Worm (Caenorhabditis elegans) whole organism, dauer: Measurements from ENCODE around the gene F02D8.9.

Source experiments
- unc-62 ChIP-seq: sonication (generic microtip); optimal IDR thresholded peaks from 2 replicates; lab custom pipeline; 2017; ENCODE audit warnings: missing biosample characterization, missing genetic modification reagents, missing genetic modification characterization

Gene F02D8.9

ce11 chrV:14955676-14956075 lies at the start of gene F02D8.9:
Gene F02D8.9, minus strand, starts transcription at chrV:14955776.
- no peak for TF ChIP-seq unc-62 (GFP tag; lab: Kevin White, UChicago)

- no peak for TF ChIP-seq unc-62 (GFP tag; lab: Kevin White, UChicago)
Observed at ce11 chrV:15004800-15005199, 49.2 kb upstream of the F02D8.9 start, which contains the start of gene hrde-2. Gene hrde-2, plus strand, starts transcription at chrV:15005100.

DNA sequence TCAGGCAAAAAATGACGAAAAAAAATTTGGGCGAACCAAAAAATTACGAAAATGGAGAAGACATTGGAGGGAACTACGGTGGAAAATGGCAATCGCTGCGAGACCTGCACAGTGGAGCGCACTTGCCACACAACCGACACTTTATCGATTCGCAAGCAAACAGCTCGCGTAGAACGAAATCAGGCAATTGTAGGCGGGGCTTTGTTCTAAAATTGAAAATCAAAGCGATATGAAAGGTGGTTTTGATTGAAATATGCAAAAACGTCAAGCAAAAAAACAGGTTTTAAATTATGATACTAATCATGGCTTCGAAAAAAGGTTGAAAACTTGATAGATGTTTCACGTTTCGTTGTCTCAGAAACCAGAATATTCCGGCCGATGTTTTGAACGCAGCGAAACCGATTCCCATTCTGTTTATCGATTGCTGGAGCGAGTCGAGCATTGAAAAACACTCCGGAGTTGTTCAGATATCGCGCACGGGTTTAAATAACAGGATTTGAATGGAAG lies 46.7 kb upstream of the F02D8.9 start, which contains the start of the genes fib-1 and mut-15:
Gene fib-1 (minus strand): TSS at position 40 of the 507 bp plus-strand sequence.
Gene mut-15 (plus strand): TSS at position 360 of the 507 bp plus-strand sequence.
- TF ChIP-seq unc-62 (GFP tag; lab: Kevin White, UChicago): no peak

ce11 chrV:15001536-15001935 lies 46.0 kb upstream of the F02D8.9 start:
- TF ChIP-seq unc-62 (GFP tag; lab: Kevin White, UChicago): no peak

DNA sequence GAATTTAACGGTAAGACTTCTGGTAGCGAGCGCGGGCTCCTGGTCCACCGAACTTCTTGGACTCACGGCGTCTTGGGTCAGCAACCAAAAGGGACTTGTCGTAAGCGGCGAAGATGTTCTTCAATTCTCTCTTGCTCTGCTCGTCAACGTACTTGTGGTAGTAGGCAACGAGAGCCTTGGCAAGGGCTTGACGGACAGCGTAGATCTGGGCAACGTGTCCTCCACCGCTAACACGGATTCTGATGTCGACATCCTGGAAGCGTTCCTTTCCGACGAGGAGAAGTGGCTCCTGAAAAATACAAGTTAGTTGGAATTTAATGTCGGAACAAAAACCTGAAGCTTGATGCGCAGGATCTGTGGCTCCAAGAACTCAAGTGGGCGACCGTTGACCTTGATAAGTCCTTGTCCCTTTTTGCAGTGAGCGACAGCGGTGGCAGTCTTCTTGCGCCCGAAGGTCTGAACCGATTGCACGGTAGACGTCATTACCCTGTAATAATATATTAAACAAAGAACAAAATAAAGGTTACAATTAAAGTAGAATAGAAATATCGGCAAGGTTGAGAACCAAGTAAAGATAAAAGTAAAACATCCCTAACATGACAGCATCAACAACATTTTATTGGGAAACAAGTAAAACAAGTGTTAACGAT lies 44.6 kb upstream of the F02D8.9 start, which contains the start of gene rps-16:
Gene rps-16 (minus strand): TSS at position 487 of the 650 bp plus-strand sequence.
- no peak for TF ChIP-seq unc-62 (GFP tag; lab: Kevin White, UChicago)

ce11 chrV:14999485-15000023 lies 44.0 kb upstream of the F02D8.9 start, which contains the start of gene T01C3.11:
Gene T01C3.11, plus strand, starts transcription at chrV:14999535.
- no peak for TF ChIP-seq unc-62 (GFP tag; lab: Kevin White, UChicago)

- TF ChIP-seq unc-62 (GFP tag; lab: Kevin White, UChicago): no peak
Observed at ce11 chrV:14996236-14996635, 40.7 kb upstream of the F02D8.9 start, which contains the start of gene irld-14. Gene irld-14, plus strand, starts transcription at chrV:14996536.

DNA sequence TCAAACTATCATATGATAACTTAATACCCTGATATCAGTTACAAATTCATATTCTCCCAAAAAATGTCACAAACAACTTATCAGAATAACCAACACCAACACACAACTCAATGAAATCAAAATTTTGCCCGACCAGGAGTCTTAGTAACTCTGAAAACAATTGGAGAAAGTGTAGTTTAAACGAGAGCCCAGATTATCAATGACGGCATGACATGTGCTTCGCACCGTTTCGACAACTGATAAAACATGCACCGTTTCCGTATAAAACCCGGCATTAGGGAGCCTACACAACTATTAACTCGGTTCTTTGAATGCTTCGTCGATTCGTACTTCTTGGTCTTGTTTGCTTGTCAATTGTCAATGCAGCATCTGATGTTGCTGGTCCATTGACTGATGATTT lies 38.0 kb upstream of the F02D8.9 start, which contains the start of gene fil-1:
Gene fil-1 (plus strand): TSS at position 219 of the 400 bp plus-strand sequence.
- TF ChIP-seq unc-62 (GFP tag; lab: Kevin White, UChicago): no peak

DNA sequence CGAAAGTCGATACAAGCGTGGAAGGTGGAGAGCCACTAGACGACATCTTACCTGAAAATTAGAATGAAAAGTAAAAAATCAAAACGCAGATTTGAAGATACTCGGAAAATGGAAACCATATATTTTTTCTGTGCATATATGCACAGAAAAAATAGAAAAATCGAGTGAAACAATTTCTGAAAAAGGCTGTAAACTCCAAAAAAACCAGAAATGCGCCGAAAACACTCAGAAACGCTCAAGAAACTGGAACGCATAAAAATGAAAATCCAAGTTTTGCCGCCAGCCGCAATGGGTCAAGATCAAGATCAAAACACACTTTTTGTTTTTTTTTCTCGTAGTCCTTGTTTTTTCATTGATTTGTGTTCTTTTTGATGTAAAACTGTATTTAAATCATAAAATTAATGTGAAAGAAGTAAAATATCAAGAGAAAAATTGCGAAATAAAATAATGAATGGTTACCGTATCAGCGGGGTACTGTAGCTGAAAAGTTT lies 37.1 kb upstream of the F02D8.9 start, which contains the start of gene T01C3.3:
Gene T01C3.3 (minus strand): TSS at position 51 of the 491 bp plus-strand sequence.
- TF ChIP-seq unc-62 (GFP tag; lab: Kevin White, UChicago): no peak

DNA sequence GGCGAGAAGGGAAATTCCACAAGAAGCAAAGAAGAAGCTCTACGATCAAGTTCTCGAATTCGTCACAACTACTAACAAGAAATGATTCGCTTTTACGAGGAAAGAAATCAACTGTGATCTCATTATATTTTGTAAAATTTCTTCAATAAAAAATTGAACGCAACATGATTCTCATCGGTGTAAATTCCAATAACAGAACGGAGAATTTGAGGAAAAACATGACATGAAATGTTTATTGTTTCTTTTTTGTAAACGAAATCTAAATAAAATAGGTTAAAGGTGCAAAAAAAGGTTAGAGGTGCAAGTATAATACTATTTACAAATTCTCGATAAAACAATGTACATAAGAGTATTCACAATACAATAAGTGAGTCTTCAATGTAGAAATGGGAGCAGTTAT lies 35.9 kb upstream of the F02D8.9 start:
- TF ChIP-seq unc-62 (GFP tag; lab: Kevin White, UChicago): no peak

DNA sequence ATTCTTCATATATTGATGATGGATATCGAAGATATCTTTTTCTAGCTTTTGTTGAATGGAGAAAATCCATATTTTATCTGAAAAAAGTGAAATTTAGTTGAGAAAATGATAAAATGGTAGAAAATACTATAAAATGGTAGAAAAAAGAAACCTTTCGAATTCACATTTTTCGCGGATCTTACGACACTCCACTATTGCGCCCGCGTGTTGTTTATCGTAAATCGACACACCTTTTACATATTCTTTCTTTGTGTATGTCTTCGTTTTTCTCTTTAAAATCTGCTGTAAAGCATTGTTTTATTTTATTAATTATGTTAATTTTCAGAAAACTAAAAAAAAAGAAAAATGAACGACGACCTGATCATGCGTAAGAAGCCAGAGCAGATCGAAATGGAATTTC lies 35.3 kb upstream of the F02D8.9 start, which contains the start of the genes cdt-2 and T01C3.2:
Gene cdt-2 (minus strand): TSS at position 284 of the 400 bp plus-strand sequence.
Gene T01C3.2 (plus strand): TSS at position 326 of the 400 bp plus-strand sequence.
- TF ChIP-seq unc-62 (GFP tag; lab: Kevin White, UChicago): no peak

- no peak for TF ChIP-seq unc-62 (GFP tag; lab: Kevin White, UChicago)
Observed at ce11 chrV:14984593-14984992, 29.0 kb upstream of the F02D8.9 start, which contains the start of gene F02D8.4. Gene F02D8.4, plus strand, starts transcription at chrV:14984893.

DNA sequence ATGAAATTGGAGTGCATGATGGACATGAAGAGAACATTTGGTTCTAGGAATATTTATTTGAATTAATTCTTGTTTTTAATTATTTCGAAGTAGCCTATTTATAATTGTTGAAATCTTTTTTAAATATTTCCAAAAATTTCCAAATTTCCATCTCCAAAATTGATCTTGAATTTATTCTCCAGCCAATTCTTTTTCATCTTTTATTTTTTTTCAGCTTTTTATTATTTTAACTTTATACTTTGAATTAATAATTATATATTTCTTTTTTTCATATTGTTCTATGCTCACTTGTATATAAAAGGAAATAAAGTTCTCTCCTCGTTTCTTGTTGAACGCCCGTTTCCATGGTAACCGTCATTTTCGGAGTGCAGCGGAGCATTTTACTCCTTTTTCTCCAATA lies 24.4 kb upstream of the F02D8.9 start, which contains the start of gene xbx-1:
Gene xbx-1 (plus strand): TSS at position 301 of the 400 bp plus-strand sequence.
- TF ChIP-seq unc-62 (GFP tag; lab: Kevin White, UChicago): no peak

ce11 chrV:14978205-14978751 lies 22.7 kb upstream of the F02D8.9 start, which contains the start of the genes grd-12 and F02D8.1:
Gene grd-12, plus strand, starts transcription at chrV:14978505.
Gene F02D8.1, minus strand, starts transcription at chrV:14978701.
- TF ChIP-seq unc-62 (GFP tag; lab: Kevin White, UChicago): no peak

- no peak for TF ChIP-seq unc-62 (GFP tag; lab: Kevin White, UChicago)
Observed at ce11 chrV:14971136-14971535, 15.6 kb upstream of the F02D8.9 start, which contains the start of gene nlp-59. Gene nlp-59, plus strand, starts transcription at chrV:14971436.
